Fruit fly (Drosophila melanogaster): ENCODE data around the gene Cp19.
A peak's percentile ranks its signal among the peaks of the same experiment; 100 is the strongest.

Gene Cp19

dm6 chr3L:8770616-8771229, 41.1 kb downstream of the Cp19 start:
- peak; percentile 89 for TF ChIP-seq abd-A (tag; optimal IDR thresholded peaks at IDR 0.05)
- no peak for TF ChIP-seq E2f2 (GFP tag; IDR thresholded peaks at IDR 0.05)
- no peak for TF ChIP-seq tup (GFP tag; optimal IDR thresholded peaks at IDR 0.05)
- no peak for TF ChIP-seq CG17612 (GFP tag; IDR thresholded peaks at IDR 0.05)
- TF ChIP-seq MESR4 (GFP tag; optimal IDR thresholded peaks at IDR 0.05): no peak
- TF ChIP-seq pros (GFP tag; optimal IDR thresholded peaks at IDR 0.05): peak; percentile 78
- TF ChIP-seq Opbp (GFP tag; IDR thresholded peaks at IDR 0.05; ENCODE audit: partially characterized antibody): no peak
- no peak for TF ChIP-seq Usf (GFP tag; optimal IDR thresholded peaks at IDR 0.05)
- peak; percentile 5 for TF ChIP-seq CG17359 (tag; optimal IDR thresholded peaks at IDR 0.05)
- TF ChIP-seq sim (GFP tag; IDR thresholded peaks at IDR 0.05): no peak
- no peak for TF ChIP-seq CG12769 (tag; optimal IDR thresholded peaks at IDR 0.05)
- no peak for TF ChIP-seq CG15696 (tag; optimal IDR thresholded peaks at IDR 0.05)
- TF ChIP-seq CG8290 (GFP tag; optimal IDR thresholded peaks at IDR 0.05): no peak
- peak in 1 of 2 experiments; percentile 2 for TF ChIP-seq CG8290 (tag; optimal IDR thresholded peaks at IDR 0.05)
- TF ChIP-seq onecut (GFP tag; IDR thresholded peaks at IDR 0.05): no peak
- TF ChIP-seq CG17568 (GFP tag; optimal IDR thresholded peaks at IDR 0.05): no peak
- TF ChIP-seq Awh (GFP tag; IDR thresholded peaks at IDR 0.05): peak; percentile 88
- TF ChIP-seq Dll (GFP tag; IDR thresholded peaks at IDR 0.05; ENCODE audit: partially characterized antibody): no peak
- TF ChIP-seq jing (GFP tag; optimal IDR thresholded peaks at IDR 0.05): no peak
- TF ChIP-seq CG14050 (GFP tag; IDR thresholded peaks at IDR 0.05): no peak
- no peak for TF ChIP-seq peb (GFP tag; IDR thresholded peaks at IDR 0.05)
- TF ChIP-seq lmd (GFP tag; IDR thresholded peaks at IDR 0.05): no peak
- TF ChIP-seq CG31388 (GFP tag; optimal IDR thresholded peaks at IDR 0.05): no peak
- no peak for TF ChIP-seq schlank (tag; optimal IDR thresholded peaks at IDR 0.05)
- no peak for TF ChIP-seq CG1832 (GFP tag; optimal IDR thresholded peaks at IDR 0.05)
- no peak for TF ChIP-seq toy (GFP tag; IDR thresholded peaks at IDR 0.05)
- TF ChIP-seq scrt (GFP tag; optimal IDR thresholded peaks at IDR 0.05): no peak
- TF ChIP-seq HLH4C (GFP tag; IDR thresholded peaks at IDR 0.05; ENCODE audit: partially characterized antibody): no peak
- peak; percentile 28 for TF ChIP-seq Blimp-1 (GFP tag; optimal IDR thresholded peaks at IDR 0.05)
- no peak for TF ChIP-seq ase (GFP tag; IDR thresholded peaks at IDR 0.05)
- no peak for TF ChIP-seq CG2116 (GFP tag; optimal IDR thresholded peaks at IDR 0.05)
- no peak for TF ChIP-seq hb (GFP tag; IDR thresholded peaks at IDR 0.05; ENCODE audit: partially characterized antibody)
- TF ChIP-seq crc (GFP tag; optimal IDR thresholded peaks at IDR 0.05): no peak
- TF ChIP-seq zf30C (GFP tag; optimal IDR thresholded peaks at IDR 0.05): no peak
- no peak for TF ChIP-seq NK7.1 (GFP tag; optimal IDR thresholded peaks at IDR 0.05)
- no peak for TF ChIP-seq CG14014 (GFP tag; IDR thresholded peaks at IDR 0.05)
- TF ChIP-seq gcm2 (GFP tag; optimal IDR thresholded peaks at IDR 0.05): no peak
- TF ChIP-seq Scr (GFP tag; IDR thresholded peaks at IDR 0.05; ENCODE audit: partially characterized antibody): no peak
- no peak for TF ChIP-seq Optix (GFP tag; IDR thresholded peaks at IDR 0.05)
- no peak for TF ChIP-seq CG2889 (GFP tag; IDR thresholded peaks at IDR 0.05)
- no peak for TF ChIP-seq disco-r (GFP tag; optimal IDR thresholded peaks at IDR 0.05)
- TF ChIP-seq zfh1 (GFP tag; IDR thresholded peaks at IDR 0.05): no peak
- TF ChIP-seq Pdp1 (GFP tag; optimal IDR thresholded peaks at IDR 0.05): no peak
- no peak for TF ChIP-seq Mad (GFP tag; optimal IDR thresholded peaks at IDR 0.05)
- TF ChIP-seq tap (tag; optimal IDR thresholded peaks at IDR 0.05): no peak
- TF ChIP-seq kah (GFP tag; optimal IDR thresholded peaks at IDR 0.05): no peak
- TF ChIP-seq bab2 (GFP tag; optimal IDR thresholded peaks at IDR 0.05): no peak
- TF ChIP-seq CG1233 (GFP tag; optimal IDR thresholded peaks at IDR 0.05): no peak
- no peak for TF ChIP-seq sr (GFP tag; IDR thresholded peaks at IDR 0.05)
- TF ChIP-seq dpn (GFP tag; optimal IDR thresholded peaks at IDR 0.05): no peak
- peak; percentile 17; the same call in 1 of the 2 replicates for TF ChIP-seq Rfx (GFP tag; IDR thresholded peaks at IDR 0.05)
